Fruit fly (Drosophila melanogaster): ENCODE results near the gene CG3868.

The CG3868 gene

DNA sequence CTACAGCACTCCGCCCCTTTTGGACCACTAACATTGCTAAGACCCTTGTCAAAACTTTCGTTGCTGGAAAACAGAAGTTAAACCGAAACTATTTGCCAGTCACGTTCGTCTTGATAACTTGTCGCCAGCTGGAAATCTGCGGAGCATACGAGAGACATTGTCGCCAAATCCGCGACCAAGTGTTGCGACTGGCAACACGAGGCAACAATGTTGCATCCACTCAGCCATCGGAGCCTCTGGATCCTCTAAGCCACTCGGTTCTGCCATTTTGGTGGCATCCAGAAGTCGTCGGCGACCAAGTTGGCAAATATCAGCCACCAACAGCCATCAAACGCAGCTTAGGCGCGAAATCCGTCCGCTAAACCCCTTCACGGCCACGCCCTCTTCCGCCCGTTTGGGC lies 26.7 kb downstream of the CG3868 start:
- TF ChIP-seq Ets98B (GFP tag; IDR thresholded peaks at IDR 0.05) = no peak
- TF ChIP-seq CG8159 (tag; optimal IDR thresholded peaks at IDR 0.05) = no peak
- TF ChIP-seq CG14655 (GFP tag; optimal IDR thresholded peaks at IDR 0.05) = no peak
- no peak for TF ChIP-seq CG9948 (tag; optimal IDR thresholded peaks at IDR 0.05)
- no peak for TF ChIP-seq CG4496 (GFP tag; IDR thresholded peaks at IDR 0.05)
- no peak for TF ChIP-seq gl (tag; optimal IDR thresholded peaks at IDR 0.05)
- no peak for TF ChIP-seq CG17806 (tag; optimal IDR thresholded peaks at IDR 0.05)
- TF ChIP-seq CG10348 (GFP tag; IDR thresholded peaks at IDR 0.05) = no peak
- TF ChIP-seq CG15710 (tag; optimal IDR thresholded peaks at IDR 0.05) = no peak
- no peak for TF ChIP-seq EcR (GFP tag; optimal IDR thresholded peaks at IDR 0.05)
- no peak for TF ChIP-seq Pif1B (GFP tag; optimal IDR thresholded peaks at IDR 0.05)
- no peak for TF ChIP-seq D1 (tag; optimal IDR thresholded peaks at IDR 0.05)
- TF ChIP-seq CG34367 (tag; optimal IDR thresholded peaks at IDR 0.05) = no peak
- no peak for TF ChIP-seq CG13204 (GFP tag; optimal IDR thresholded peaks at IDR 0.05)
- TF ChIP-seq fd96Ca (GFP tag; IDR thresholded peaks at IDR 0.05) = no peak
- TF ChIP-seq CG32121 (GFP tag; IDR thresholded peaks at IDR 0.05) = no peak
- TF ChIP-seq Snoo (tag; optimal IDR thresholded peaks at IDR 0.05) = no peak
- no peak for TF ChIP-seq CG8301 (tag; optimal IDR thresholded peaks at IDR 0.05)
- no peak for TF ChIP-seq CG12605 (GFP tag; IDR thresholded peaks at IDR 0.05)

DNA sequence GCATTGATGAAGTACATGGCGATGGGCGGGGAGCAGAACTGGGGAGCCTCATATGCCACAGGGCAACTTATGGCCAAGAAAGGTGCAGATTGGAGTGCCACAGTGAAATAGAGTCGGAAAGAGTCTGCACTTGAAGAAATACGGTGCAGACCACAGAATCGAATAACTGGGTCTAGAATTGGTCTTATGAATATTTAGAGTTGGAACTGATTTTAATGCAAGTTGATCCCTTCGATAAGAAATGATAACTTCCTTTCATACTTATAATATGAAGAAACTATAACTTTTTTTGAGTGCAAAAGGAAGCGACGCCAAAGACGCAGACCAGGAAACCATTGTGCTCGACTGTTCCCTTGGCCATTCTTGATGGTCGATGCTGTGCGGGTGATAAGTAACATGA lies 28.0 kb downstream of the CG3868 start:
- TF ChIP-seq gl (tag; optimal IDR thresholded peaks at IDR 0.05) (peak; percentile 76), fd96Ca (GFP tag; IDR thresholded peaks at IDR 0.05) (peak; percentile 72; the same call in 2 of the 3 replicates), rn (GFP tag; IDR thresholded peaks at IDR 0.05) (no peak), CG13204 (GFP tag; optimal IDR thresholded peaks at IDR 0.05) (peak; percentile 75), CG12605 (GFP tag; IDR thresholded peaks at IDR 0.05) (peak; percentile 54), Ets98B (GFP tag; IDR thresholded peaks at IDR 0.05) (peak; percentile 29; the same call in 1 of the 2 replicates), CG17806 (tag; optimal IDR thresholded peaks at IDR 0.05) (peak; percentile 88), Pif1B (GFP tag; optimal IDR thresholded peaks at IDR 0.05) (peak; percentile 79), Pif1A (GFP tag; optimal IDR thresholded peaks at IDR 0.05) (peak; percentile 81), CG34367 (tag; optimal IDR thresholded peaks at IDR 0.05) (peak; percentile 89), EcR (GFP tag; optimal IDR thresholded peaks at IDR 0.05) (peak; percentile 17), Snoo (tag; optimal IDR thresholded peaks at IDR 0.05) (peak; percentile 66), CG8159 (tag; optimal IDR thresholded peaks at IDR 0.05) (peak; percentile 76), CG8301 (tag; optimal IDR thresholded peaks at IDR 0.05) (peak; percentile 73), CG14655 (GFP tag; optimal IDR thresholded peaks at IDR 0.05) (peak; percentile 85), CG4496 (GFP tag; IDR thresholded peaks at IDR 0.05) (peak; percentile 50; the same call in 1 of the 3 replicates), CG32121 (GFP tag; IDR thresholded peaks at IDR 0.05) (no peak), CG15710 (tag; optimal IDR thresholded peaks at IDR 0.05) (peak; percentile 89), D1 (tag; optimal IDR thresholded peaks at IDR 0.05) (peak; percentile 31), CG9948 (tag; optimal IDR thresholded peaks at IDR 0.05) (peak; percentile 76), CG10348 (GFP tag; IDR thresholded peaks at IDR 0.05) (no peak)

DNA sequence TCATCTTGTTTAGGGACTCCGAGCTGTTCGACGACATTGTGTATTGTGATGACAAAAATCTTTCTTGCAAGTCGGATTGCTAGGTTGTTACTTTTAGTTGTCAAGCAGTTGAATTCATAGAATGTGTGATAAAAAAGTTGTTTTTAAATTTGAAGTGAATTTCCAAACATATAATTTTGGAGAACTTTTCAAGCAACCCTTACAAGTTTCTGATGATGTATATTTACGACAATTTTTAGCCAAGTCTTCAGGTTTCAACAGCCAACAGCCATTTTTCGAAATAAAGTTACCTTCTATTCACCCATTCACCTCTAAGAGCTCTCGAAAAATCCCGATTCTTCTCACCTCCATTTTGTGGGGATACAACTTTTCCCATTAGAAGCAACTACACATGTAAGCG lies 32.9 kb downstream of the CG3868 start, which contains the start of gene CG13481:
CG13481 (minus strand) TSS at position 101 of the 400 bp plus-strand sequence.
- TF ChIP-seq rn (GFP tag; IDR thresholded peaks at IDR 0.05) (no peak), CG8301 (tag; optimal IDR thresholded peaks at IDR 0.05) (no peak), D1 (tag; optimal IDR thresholded peaks at IDR 0.05) (no peak), CG34367 (tag; optimal IDR thresholded peaks at IDR 0.05) (no peak), CG14655 (GFP tag; optimal IDR thresholded peaks at IDR 0.05) (no peak), Snoo (tag; optimal IDR thresholded peaks at IDR 0.05) (no peak), Ets98B (GFP tag; IDR thresholded peaks at IDR 0.05) (no peak), CG4496 (GFP tag; IDR thresholded peaks at IDR 0.05) (no peak), fd96Ca (GFP tag; IDR thresholded peaks at IDR 0.05) (no peak), EcR (GFP tag; optimal IDR thresholded peaks at IDR 0.05) (no peak), CG13204 (GFP tag; optimal IDR thresholded peaks at IDR 0.05) (no peak), CG10348 (GFP tag; IDR thresholded peaks at IDR 0.05) (no peak), CG9948 (tag; optimal IDR thresholded peaks at IDR 0.05) (no peak), CG8159 (tag; optimal IDR thresholded peaks at IDR 0.05) (no peak)

DNA sequence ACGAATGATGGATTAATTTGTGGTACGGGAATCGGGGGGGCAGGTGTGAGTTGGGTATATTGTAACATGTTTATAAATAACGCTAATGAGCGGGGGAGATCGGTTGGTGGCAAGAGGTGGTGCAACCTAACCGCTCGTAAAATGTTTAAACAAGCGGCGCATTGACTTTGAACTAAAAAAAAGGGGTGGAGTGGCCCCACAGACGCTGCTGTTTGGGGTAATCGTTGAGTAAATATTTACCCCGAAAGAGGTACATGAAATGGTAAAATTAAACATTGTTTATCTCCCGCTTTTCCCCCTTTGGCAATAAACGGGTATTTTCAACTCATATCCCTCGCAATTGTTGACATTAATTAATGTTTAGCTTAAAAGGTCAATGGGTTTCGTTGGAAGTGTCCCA lies 36.4 kb downstream of the CG3868 start:
- no peak for TF ChIP-seq Pif1A (GFP tag; optimal IDR thresholded peaks at IDR 0.05)
- TF ChIP-seq CG10348 (GFP tag; IDR thresholded peaks at IDR 0.05) = no peak
- TF ChIP-seq CG8301 (tag; optimal IDR thresholded peaks at IDR 0.05) = no peak
- TF ChIP-seq Pif1B (GFP tag; optimal IDR thresholded peaks at IDR 0.05) = no peak
- TF ChIP-seq Snoo (tag; optimal IDR thresholded peaks at IDR 0.05) = no peak
- TF ChIP-seq Ets98B (GFP tag; IDR thresholded peaks at IDR 0.05) = no peak
- TF ChIP-seq EcR (GFP tag; optimal IDR thresholded peaks at IDR 0.05) = no peak
- no peak for TF ChIP-seq gl (tag; optimal IDR thresholded peaks at IDR 0.05)
- TF ChIP-seq CG15710 (tag; optimal IDR thresholded peaks at IDR 0.05) = no peak
- TF ChIP-seq CG8159 (tag; optimal IDR thresholded peaks at IDR 0.05) = no peak
- TF ChIP-seq CG32121 (GFP tag; IDR thresholded peaks at IDR 0.05) = no peak
- TF ChIP-seq fd96Ca (GFP tag; IDR thresholded peaks at IDR 0.05) = no peak
- TF ChIP-seq rn (GFP tag; IDR thresholded peaks at IDR 0.05) = no peak

DNA sequence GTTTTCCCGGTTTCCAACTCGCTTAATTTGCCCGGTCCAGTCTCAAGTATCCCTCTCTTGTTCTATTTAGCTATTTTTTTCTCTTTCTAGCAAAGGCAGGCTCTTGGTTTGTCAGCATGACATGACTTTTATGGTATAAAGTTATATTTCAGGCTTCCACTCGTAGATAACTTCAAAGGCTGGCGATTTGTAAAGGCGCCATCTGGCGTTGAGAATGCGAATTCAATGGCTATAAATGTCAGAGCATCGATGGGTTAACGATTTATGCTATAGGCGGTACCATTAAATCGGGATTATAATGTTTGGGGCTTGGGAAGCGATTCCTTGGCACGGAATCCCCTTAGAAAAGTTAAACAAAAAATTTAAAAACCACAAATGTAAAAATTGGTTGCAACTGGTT lies 37.1 kb downstream of the CG3868 start:
- TF ChIP-seq Pif1A (GFP tag; optimal IDR thresholded peaks at IDR 0.05) (no peak), Ets98B (GFP tag; IDR thresholded peaks at IDR 0.05) (no peak), CG14655 (GFP tag; optimal IDR thresholded peaks at IDR 0.05) (no peak), gl (tag; optimal IDR thresholded peaks at IDR 0.05) (no peak), CG32121 (GFP tag; IDR thresholded peaks at IDR 0.05) (no peak), CG17806 (tag; optimal IDR thresholded peaks at IDR 0.05) (no peak), Snoo (tag; optimal IDR thresholded peaks at IDR 0.05) (no peak), CG8159 (tag; optimal IDR thresholded peaks at IDR 0.05) (no peak)

DNA sequence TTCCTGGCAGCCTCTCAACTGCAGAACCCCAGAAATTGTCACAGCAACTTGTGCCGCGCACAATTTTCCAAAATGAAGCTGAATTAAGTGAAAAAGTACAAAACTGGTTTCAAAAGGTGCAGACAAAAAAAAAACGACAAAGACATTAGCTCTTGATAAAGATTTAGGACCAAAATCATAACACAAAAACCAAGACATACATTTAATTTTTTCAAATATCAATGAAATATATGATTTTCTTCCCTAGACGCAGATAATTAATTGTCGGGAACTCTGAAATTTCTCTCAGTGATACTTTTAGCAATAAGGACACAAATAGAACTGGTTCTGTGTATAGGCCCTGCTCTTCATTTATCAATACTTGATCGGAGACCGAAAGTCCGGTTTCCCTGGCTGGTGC lies 37.8 kb downstream of the CG3868 start:
- TF ChIP-seq CG13204 (GFP tag; optimal IDR thresholded peaks at IDR 0.05) (peak; percentile 74), CG4496 (GFP tag; IDR thresholded peaks at IDR 0.05) (peak; percentile 87), CG8301 (tag; optimal IDR thresholded peaks at IDR 0.05) (peak; percentile 91), Pif1B (GFP tag; optimal IDR thresholded peaks at IDR 0.05) (peak; percentile 96), D1 (tag; optimal IDR thresholded peaks at IDR 0.05) (peak; percentile 78), CG8159 (tag; optimal IDR thresholded peaks at IDR 0.05) (peak; percentile 93), CG17806 (tag; optimal IDR thresholded peaks at IDR 0.05) (peak; percentile 95), Pif1A (GFP tag; optimal IDR thresholded peaks at IDR 0.05) (peak; percentile 97), rn (GFP tag; IDR thresholded peaks at IDR 0.05) (peak; percentile 43; the same call in 1 of the 2 replicates), CG15710 (tag; optimal IDR thresholded peaks at IDR 0.05) (peak; percentile 96), Ets98B (GFP tag; IDR thresholded peaks at IDR 0.05) (peak; percentile 78), CG12605 (GFP tag; IDR thresholded peaks at IDR 0.05) (peak; percentile 79), CG32121 (GFP tag; IDR thresholded peaks at IDR 0.05) (peak; percentile 73), EcR (GFP tag; optimal IDR thresholded peaks at IDR 0.05) (peak; percentile 48), CG9948 (tag; optimal IDR thresholded peaks at IDR 0.05) (peak; percentile 87), fd96Ca (GFP tag; IDR thresholded peaks at IDR 0.05) (peak; percentile 77), CG10348 (GFP tag; IDR thresholded peaks at IDR 0.05) (no peak), CG14655 (GFP tag; optimal IDR thresholded peaks at IDR 0.05) (peak; percentile 90), Snoo (tag; optimal IDR thresholded peaks at IDR 0.05) (peak; percentile 92), gl (tag; optimal IDR thresholded peaks at IDR 0.05) (peak; percentile 72), CG34367 (tag; optimal IDR thresholded peaks at IDR 0.05) (peak; percentile 94)
